Worm (Caenorhabditis elegans): ENCODE data around the gene W04G3.10.

Gene W04G3.10

DNA sequence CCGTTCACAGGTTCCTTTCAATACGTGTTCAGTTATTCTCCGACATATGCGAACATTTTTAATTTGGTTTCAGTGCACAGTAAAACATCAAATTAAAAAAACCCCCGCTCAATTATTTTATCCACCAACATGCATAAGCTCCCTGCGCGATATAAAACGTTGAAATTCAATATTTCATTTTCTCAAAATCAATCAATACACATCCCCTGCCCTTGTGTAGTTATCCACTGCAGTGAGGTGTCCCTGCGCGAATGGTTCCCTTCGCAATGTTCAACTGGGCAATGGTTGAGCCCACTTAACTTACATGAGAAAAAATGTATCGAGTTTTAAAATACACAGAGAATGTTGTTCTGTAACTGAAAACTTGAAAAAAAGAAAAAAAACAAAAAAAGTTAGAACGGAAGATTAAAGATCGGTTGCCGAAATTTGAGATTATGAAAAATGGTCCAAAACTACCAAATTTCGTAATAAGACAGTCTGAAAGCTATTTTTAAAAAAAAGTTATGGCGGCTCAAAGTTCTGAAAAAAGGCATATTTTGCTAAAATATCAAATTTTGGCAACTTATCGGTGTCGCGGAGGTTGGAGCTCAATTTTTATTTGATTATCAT is 16.0 kb upstream of the W04G3.10 start (continued):
- TF ChIP-seq ces-1 (GFP tag; optimal IDR thresholded peaks at IDR 0.05) (peak; percentile 98), tlp-1 (tag; optimal IDR thresholded peaks at IDR 0.05) (peak; percentile 77), pqm-1 (tag; optimal IDR thresholded peaks at IDR 0.05) (peak; percentile 94), aly-2 (tag; optimal IDR thresholded peaks at IDR 0.05) (peak; percentile 96), mdl-1 (tag; optimal IDR thresholded peaks at IDR 0.05) (peak; percentile 59 to 95), C16A3.4 (tag; optimal IDR thresholded peaks at IDR 0.05) (peak; percentile 100), dsc-1 (tag; optimal IDR thresholded peaks at IDR 0.05) (peak; percentile 100), aha-1 (tag; optimal IDR thresholded peaks at IDR 0.05) (peak; percentile 87), nhr-77 (tag; optimal IDR thresholded peaks at IDR 0.05) (peak; percentile 100), egl-27 (tag; optimal IDR thresholded peaks at IDR 0.05) (peak; percentile 96 to 99), lin-39 (tag; optimal IDR thresholded peaks at IDR 0.05) (peak; percentile 100), vab-15 (tag; optimal IDR thresholded peaks at IDR 0.05) (peak; percentile 84), alr-1 (tag; optimal IDR thresholded peaks at IDR 0.05; ENCODE audit: borderline replicate concordance) (no peak), sptf-1 (tag; optimal IDR thresholded peaks at IDR 0.05) (no peak), elt-3 (tag; optimal IDR thresholded peaks at IDR 0.05) (peak; percentile 87 to 100 (median 95)), fkh-4 (tag; optimal IDR thresholded peaks at IDR 0.05; ENCODE audit: borderline replicate concordance) (peak; percentile 96), skn-1 (tag; optimal IDR thresholded peaks at IDR 0.05) (peak; percentile 99), fos-1 (tag; optimal IDR thresholded peaks at IDR 0.05) (peak; percentile 100), mab-9 (GFP tag; IDR thresholded peaks at IDR 0.05) (peak; percentile 99), snpc-4 (tag; optimal IDR thresholded peaks at IDR 0.05) (peak; percentile 94), dpl-1 (GFP tag; optimal IDR thresholded peaks at IDR 0.05) (peak; percentile 61 to 74 (median 63)), efl-1 (optimal IDR thresholded peaks at IDR 0.05) (peak; percentile 89 to 93), efl-1 (GFP tag; optimal IDR thresholded peaks at IDR 0.05 in 1 of 2) (peak; percentile 48 to 97), lin-35 (GFP tag; optimal IDR thresholded peaks at IDR 0.05) (peak; percentile 83 to 94), zag-1 (tag; optimal IDR thresholded peaks at IDR 0.05) (peak; percentile 98), ceh-82 (tag; optimal IDR thresholded peaks at IDR 0.05) (peak; percentile 99 to 100 (median 100)), sox-4 (tag; optimal IDR thresholded peaks at IDR 0.05) (peak; percentile 99), nhr-19 (GFP tag; conservative IDR thresholded peaks at IDR 0.05) (peak; percentile 99), isw-1 (GFP tag; IDR thresholded peaks at IDR 0.05) (peak; percentile 95), nhr-90 (tag; optimal IDR thresholded peaks at IDR 0.05; ENCODE audit: poor library complexity) (peak; percentile 100), nhr-11 (tag; optimal IDR thresholded peaks at IDR 0.05) (peak; percentile 100), ceh-88 (GFP tag; IDR thresholded peaks at IDR 0.05) (peak; percentile 98), mef-2 (tag; optimal IDR thresholded peaks at IDR 0.05) (peak; percentile 95), ama-1 (optimal IDR thresholded peaks at IDR 0.05) (peak; percentile 57), nhr-237 (tag; optimal IDR thresholded peaks at IDR 0.05) (peak; percentile 98), ceh-8 (GFP tag; optimal IDR thresholded peaks at IDR 0.05) (peak; percentile 100), grh-1 (GFP tag; IDR thresholded peaks at IDR 0.05) (peak; percentile 97), nhr-12 (tag; optimal IDR thresholded peaks at IDR 0.05) (peak; percentile 88), swsn-7 (tag; optimal IDR thresholded peaks at IDR 0.05) (peak; percentile 99), nhr-85 (tag) (peak; percentile 99)

DNA sequence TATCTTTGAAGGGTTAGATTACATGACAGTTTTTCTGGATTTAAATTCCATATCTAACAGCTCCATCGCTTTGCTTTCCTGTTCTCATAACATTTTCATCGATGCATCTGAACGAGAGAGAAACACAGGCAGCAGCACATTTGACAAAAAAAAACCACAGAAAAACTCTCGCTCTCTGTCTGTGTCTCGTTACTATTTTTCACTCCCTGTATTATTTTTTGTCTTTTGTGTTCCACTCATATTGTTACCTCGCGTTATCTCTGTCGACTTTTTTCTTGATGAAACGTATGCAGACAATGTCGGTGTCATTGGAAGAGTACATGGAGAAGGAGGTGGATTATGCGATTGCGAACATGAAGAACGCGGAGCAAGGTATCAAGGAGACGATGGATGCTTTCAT is 10.9 kb upstream of the W04G3.10 start, which contains the start of gene W04G3.11:
TSS of gene W04G3.11 (plus strand) at position 244 of the 400 bp plus-strand sequence.
- TF ChIP-seq mep-1 (tag; optimal IDR thresholded peaks at IDR 0.05): no peak
- TF ChIP-seq elt-3 (tag; optimal IDR thresholded peaks at IDR 0.05): no peak
- TF ChIP-seq zag-1 (tag; optimal IDR thresholded peaks at IDR 0.05): no peak
- TF ChIP-seq unc-86 (tag; optimal IDR thresholded peaks at IDR 0.05): no peak
- no peak for TF ChIP-seq aha-1 (tag; optimal IDR thresholded peaks at IDR 0.05)
- no peak for TF ChIP-seq F16B12.6 (tag; optimal IDR thresholded peaks at IDR 0.05)
- TF ChIP-seq lir-3 (tag; optimal IDR thresholded peaks at IDR 0.05; ENCODE audit: poor library complexity): no peak
- TF ChIP-seq ztf-11 (tag; optimal IDR thresholded peaks at IDR 0.05): no peak
- TF ChIP-seq nhr-20 (tag; optimal IDR thresholded peaks at IDR 0.05): no peak
- TF ChIP-seq nhr-237 (tag; optimal IDR thresholded peaks at IDR 0.05): no peak
- TF ChIP-seq tlp-1 (tag; optimal IDR thresholded peaks at IDR 0.05): no peak
- TF ChIP-seq C34B4.2 (tag; optimal IDR thresholded peaks at IDR 0.05): no peak
- TF ChIP-seq skn-1 (tag; optimal IDR thresholded peaks at IDR 0.05): no peak
- TF ChIP-seq nhr-85 (tag): no peak
- no peak for TF ChIP-seq ceh-90 (tag; optimal IDR thresholded peaks at IDR 0.05)
- TF ChIP-seq ceh-82 (tag; optimal IDR thresholded peaks at IDR 0.05): no peak
- TF ChIP-seq C16A3.4 (tag; optimal IDR thresholded peaks at IDR 0.05): no peak
- no peak for TF ChIP-seq fkh-10 (GFP tag; optimal IDR thresholded peaks at IDR 0.05)

Measured in whole organism, L1 larva.